Worm (Caenorhabditis elegans) whole organism, L1 larva: ENCODE results near the gene M176.10.

ENCODE experiments used
- egl-27 ChIP-seq, 2 experiments: fragments of 150-350 bp in 1 of 2; sonication (generic microtip); optimal IDR thresholded peaks; 3 replicates each; lab custom pipeline; 2017 to 2018; ENCODE audit warnings: missing biosample characterization in 2 of 2, missing genetic modification characterization in 2 of 2, missing genetic modification reagents in 2 of 2
- elt-2 ChIP-seq: sonication (generic microtip); optimal IDR thresholded peaks from 2 replicates; lab custom pipeline; 2016; ENCODE audit warnings: missing genetic modification characterization, mild to moderate bottlenecking, inconsistent platforms, missing compliant biosample characterization, missing genetic modification reagents
- fkh-10 ChIP-seq: sonication (generic microtip); optimal IDR thresholded peaks from 2 replicates; lab custom pipeline; 2017; ENCODE audit warnings: missing biosample characterization, missing genetic modification reagents, missing genetic modification characterization
- jun-1 ChIP-seq: fragments of 150-350 bp; optimal IDR thresholded peaks from 2 replicates; lab custom pipeline; 2014; ENCODE audit warnings: missing biosample characterization, missing genetic modification reagents, missing genetic modification characterization
- nhr-71 ChIP-seq: sonication (generic microtip); optimal IDR thresholded peaks from 2 replicates; lab custom pipeline; 2016; ENCODE audit warnings: mild to moderate bottlenecking, missing genetic modification characterization, moderate library complexity, missing compliant biosample characterization
- nhr-77 ChIP-seq: fragments of 150-350 bp; optimal IDR thresholded peaks from 2 replicates; lab custom pipeline; 2014; ENCODE audit warnings: missing biosample characterization, missing genetic modification characterization
- snpc-4 ChIP-seq: fragments of 150-350 bp; optimal IDR thresholded peaks from 2 replicates; lab custom pipeline; 2014; ENCODE audit warnings: missing biosample characterization, missing genetic modification characterization
- unc-62 ChIP-seq: fragments of 150-350 bp; optimal IDR thresholded peaks from 2 replicates; lab custom pipeline; 2014; ENCODE audit warnings: missing biosample characterization, missing genetic modification reagents, missing genetic modification characterization

DNA sequence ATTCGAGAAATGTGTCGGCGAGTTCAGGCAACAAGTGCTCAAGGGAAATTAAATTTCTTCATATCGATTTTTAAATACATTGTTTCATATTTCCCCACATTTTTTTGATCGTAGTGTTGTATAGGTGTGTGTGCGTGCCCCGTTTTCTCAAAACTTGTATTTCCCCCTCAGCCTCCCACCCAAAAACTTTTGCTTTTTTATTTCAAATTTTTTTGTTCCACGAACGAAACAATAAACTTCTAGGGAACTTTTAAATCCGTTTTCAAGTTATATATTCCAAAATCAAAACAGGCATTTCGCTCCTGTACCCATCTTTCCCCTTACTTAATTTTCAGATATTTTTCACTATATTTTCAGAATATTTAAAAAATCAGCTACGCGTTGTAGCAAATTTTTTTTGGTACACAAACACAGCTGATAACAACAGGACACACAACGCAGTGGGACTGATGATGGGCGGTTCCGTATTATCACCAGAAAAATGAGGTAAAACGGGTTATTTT lies 7.9 kb downstream of the M176.10 start, which contains the start of the genes M176.4 and M176.16:
- TF ChIP-seq egl-27 (tag; optimal IDR thresholded peaks at IDR 0.05; lab: Kevin White, UChicago) (no peak), snpc-4 (tag; lab: Kevin White, UChicago) (no peak), nhr-71 (no peak), jun-1 (tag; lab: Kevin White, UChicago) (no peak), nhr-77 (no peak), fkh-10 (GFP tag; lab: Kevin White, UChicago) (no peak), unc-62 (GFP tag; lab: Kevin White, UChicago) (no peak), elt-2 (no peak)
